Worm (Caenorhabditis elegans): ENCODE data around the gene tiar-1.

tiar-1 gene

DNA sequence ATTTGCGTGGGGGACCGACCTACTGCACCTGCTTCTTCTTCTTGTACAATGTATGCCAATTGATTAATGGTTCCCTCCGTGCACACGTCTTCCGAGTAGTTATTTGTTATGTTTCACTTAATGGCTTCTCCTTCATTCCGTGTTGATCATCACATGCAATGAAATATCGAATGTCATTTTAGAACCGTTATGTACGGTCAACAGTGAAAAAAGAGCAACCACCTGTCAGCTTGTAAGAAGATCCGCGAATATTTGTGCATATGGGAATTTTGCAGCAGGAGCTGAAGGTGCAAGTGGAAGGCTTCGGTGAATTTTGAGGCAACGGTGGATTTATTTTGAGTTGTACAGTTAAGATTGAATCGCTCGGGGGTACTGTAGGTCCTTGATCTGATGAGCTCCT is 22.0 kb upstream of the tiar-1 start:
- TF ChIP-seq lin-40 (tag; optimal IDR thresholded peaks at IDR 0.05) (no peak), snpc-3.4 (tag; optimal IDR thresholded peaks at IDR 0.05) (no peak), somi-1 (GFP tag; optimal IDR thresholded peaks at IDR 0.05) (no peak), unc-62 (GFP tag; optimal IDR thresholded peaks at IDR 0.05) (no peak), rec-8 (tag; optimal IDR thresholded peaks at IDR 0.05) (no peak), rpc-1 (optimal IDR thresholded peaks at IDR 0.05) (no peak), rpc-1 (tag; optimal IDR thresholded peaks at IDR 0.05) (no peak), madf-8 (GFP tag; conservative IDR thresholded peaks at IDR 0.05) (no peak), lin-26 (GFP tag; IDR thresholded peaks at IDR 0.05) (no peak), lag-1 (GFP tag; IDR thresholded peaks at IDR 0.05) (no peak), ztf-6 (GFP tag; IDR thresholded peaks at IDR 0.05) (no peak), nfyb-1 (GFP tag; IDR thresholded peaks at IDR 0.05) (no peak), T07F8.4 (tag; optimal IDR thresholded peaks at IDR 0.05) (no peak), dox-1 (GFP tag; IDR thresholded peaks at IDR 0.05) (no peak), hlh-12 (tag; optimal IDR thresholded peaks at IDR 0.05) (no peak), ceh-79 (tag; optimal IDR thresholded peaks at IDR 0.05) (no peak)

DNA sequence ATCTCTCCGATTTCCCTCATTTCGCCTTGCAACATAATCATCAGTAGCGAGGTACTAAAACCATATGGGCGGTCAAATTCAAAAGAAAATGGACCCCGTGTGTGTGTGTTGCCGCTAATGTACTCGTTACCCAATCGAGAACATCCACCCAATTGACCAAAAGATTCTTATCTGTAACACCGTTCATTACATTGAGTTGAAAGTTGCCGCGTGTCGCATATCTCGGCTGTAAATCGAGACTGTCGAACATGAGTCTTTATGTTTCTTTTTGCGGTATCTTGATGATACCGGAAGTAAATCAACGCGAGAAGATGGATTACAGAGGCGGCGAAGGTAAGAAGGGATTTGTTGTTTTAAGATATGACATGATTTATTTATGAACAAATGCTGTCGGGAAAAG is 21.1 kb upstream of the tiar-1 start:
- no peak for TF ChIP-seq nfyb-1 (GFP tag; IDR thresholded peaks at IDR 0.05)
- no peak for TF ChIP-seq zim-3 (tag; optimal IDR thresholded peaks at IDR 0.05)
- no peak for TF ChIP-seq aptf-3 (GFP tag; IDR thresholded peaks at IDR 0.05)
- no peak for TF ChIP-seq B0336.3 (GFP tag; IDR thresholded peaks at IDR 0.05)
- TF ChIP-seq Y56A3A.18 (GFP tag; IDR thresholded peaks at IDR 0.05), result no peak

DNA sequence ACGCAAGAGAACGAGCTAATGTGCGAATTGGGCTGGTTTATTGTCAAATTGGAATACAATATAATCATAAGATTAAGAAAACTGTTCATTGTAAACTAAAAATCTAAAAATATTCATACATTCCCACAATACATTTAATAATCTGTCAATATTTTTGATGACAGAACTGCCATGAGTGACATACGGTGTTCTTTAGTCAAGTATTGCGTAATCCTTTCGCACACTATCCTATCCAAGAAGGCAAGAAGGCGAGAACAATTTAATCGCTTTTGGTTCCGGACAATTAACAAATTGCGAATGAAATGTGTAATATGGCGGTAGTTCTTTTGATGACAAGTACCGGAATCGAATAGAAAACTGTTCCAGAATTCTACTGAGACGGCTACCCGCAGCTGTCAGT is 20.3 kb upstream of the tiar-1 start:
- TF ChIP-seq nhr-90 (tag; optimal IDR thresholded peaks at IDR 0.05) (no peak), attf-3 (GFP tag; conservative IDR thresholded peaks at IDR 0.05) (no peak), lin-54 (GFP tag; optimal IDR thresholded peaks at IDR 0.05) (no peak), fkh-3 (tag; optimal IDR thresholded peaks at IDR 0.05) (no peak)

DNA sequence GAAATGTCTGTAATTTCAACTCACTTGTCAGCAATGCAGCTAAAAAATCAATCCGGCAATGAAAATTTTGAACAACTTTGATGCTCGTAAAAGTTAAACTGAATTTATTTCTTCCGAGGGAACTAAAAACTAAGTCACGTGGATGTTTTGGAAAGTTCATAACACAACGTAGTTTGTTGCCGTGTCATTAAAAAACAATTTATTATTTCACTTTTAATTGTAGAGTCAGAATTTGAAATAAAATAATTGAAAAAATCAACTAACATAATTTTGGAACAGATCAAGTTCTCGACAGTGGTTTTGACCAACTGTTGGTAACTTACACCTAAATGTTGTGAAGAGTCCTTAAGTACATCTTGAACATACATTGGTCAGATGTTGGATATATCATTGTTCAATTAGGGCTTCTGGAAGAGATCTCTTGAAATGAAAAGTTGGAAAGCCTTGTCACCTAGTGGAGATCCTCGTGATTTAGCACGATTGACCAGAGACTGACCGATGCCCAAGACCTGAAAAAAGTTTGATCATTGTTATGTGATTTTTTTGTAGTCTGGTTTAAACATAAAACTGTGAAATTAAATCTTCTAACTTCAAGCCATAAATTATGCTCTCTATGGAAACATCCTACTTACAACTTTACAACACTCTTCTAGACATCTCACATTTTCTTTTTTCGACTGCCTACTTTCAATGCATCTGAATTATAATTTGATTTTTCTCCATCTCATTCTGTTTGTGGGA is 15.9 kb upstream of the tiar-1 start, which contains the start of the genes C18A3.7 and C18A3.11:
Gene C18A3.7 (minus strand): TSS at position 101 of the 741 bp plus-strand sequence.
Gene C18A3.11 (plus strand): TSS at position 691 of the 741 bp plus-strand sequence.
- no peak for TF ChIP-seq cebp-2 (GFP tag; IDR thresholded peaks at IDR 0.05)
- TF ChIP-seq lin-40 (tag; optimal IDR thresholded peaks at IDR 0.05), result no peak
- TF ChIP-seq ets-4 (GFP tag; optimal IDR thresholded peaks at IDR 0.05), result no peak
- TF ChIP-seq mcd-1 (GFP tag; IDR thresholded peaks at IDR 0.05), result no peak
- TF ChIP-seq cebp-1 (GFP tag; IDR thresholded peaks at IDR 0.05), result no peak
- no peak for TF ChIP-seq cebp-1 (tag; optimal IDR thresholded peaks at IDR 0.05)
- no peak for TF ChIP-seq unc-62 (GFP tag; optimal IDR thresholded peaks at IDR 0.05)
- TF ChIP-seq ztf-28 (GFP tag; IDR thresholded peaks at IDR 0.05), result no peak
- no peak for TF ChIP-seq madf-10 (tag; optimal IDR thresholded peaks at IDR 0.05)
- no peak for TF ChIP-seq tbx-9 (tag; optimal IDR thresholded peaks at IDR 0.05; ENCODE audit: borderline replicate concordance)
- TF ChIP-seq snpc-1.3 (tag; optimal IDR thresholded peaks at IDR 0.05; ENCODE audit: insufficient read depth), result no peak

DNA sequence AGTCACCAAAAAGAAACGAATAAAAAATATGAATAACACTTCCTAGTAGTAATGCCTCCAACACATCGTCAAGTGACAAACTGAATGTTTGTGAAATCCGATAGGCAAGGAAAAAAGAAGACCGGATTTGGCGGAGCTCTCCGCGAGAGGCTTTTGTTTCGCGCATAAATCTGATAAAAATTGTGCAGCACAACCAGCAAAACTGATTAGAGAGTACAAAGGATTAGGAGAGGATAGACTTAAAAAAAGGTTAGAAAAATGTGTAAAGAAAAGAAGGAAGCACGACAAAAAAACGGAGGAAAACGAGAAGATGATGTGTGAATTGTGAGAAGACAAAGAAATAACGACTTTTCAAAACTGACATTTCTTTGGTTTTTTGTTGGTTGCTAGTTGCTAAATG is 13.1 kb upstream of the tiar-1 start, which contains the start of gene rab-3:
Gene rab-3 (minus strand): TSS at position 147 of the 400 bp plus-strand sequence.
- TF ChIP-seq ztf-18 (tag; optimal IDR thresholded peaks at IDR 0.05) (no peak), die-1 (tag; optimal IDR thresholded peaks at IDR 0.05) (no peak), attf-3 (GFP tag; conservative IDR thresholded peaks at IDR 0.05) (no peak), F37B4.10 (GFP tag; IDR thresholded peaks at IDR 0.05) (no peak), snpc-4 (GFP tag; optimal IDR thresholded peaks at IDR 0.05) (no peak), snpc-4 (tag; optimal IDR thresholded peaks at IDR 0.05) (no peak), hsf-1 (GFP tag; IDR thresholded peaks at IDR 0.05) (no peak), F57C9.4 (tag; optimal IDR thresholded peaks at IDR 0.05) (no peak), lin-54 (GFP tag; optimal IDR thresholded peaks at IDR 0.05) (no peak), lag-1 (GFP tag; IDR thresholded peaks at IDR 0.05) (no peak), chd-7 (tag; optimal IDR thresholded peaks at IDR 0.05) (no peak), ceh-58 (GFP tag; IDR thresholded peaks at IDR 0.05) (no peak), T07F8.4 (tag; optimal IDR thresholded peaks at IDR 0.05) (no peak), B0336.3 (GFP tag; IDR thresholded peaks at IDR 0.05) (no peak)
